Worm (Caenorhabditis elegans): ENCODE data around the gene snr-1.

The snr-1 gene

DNA sequence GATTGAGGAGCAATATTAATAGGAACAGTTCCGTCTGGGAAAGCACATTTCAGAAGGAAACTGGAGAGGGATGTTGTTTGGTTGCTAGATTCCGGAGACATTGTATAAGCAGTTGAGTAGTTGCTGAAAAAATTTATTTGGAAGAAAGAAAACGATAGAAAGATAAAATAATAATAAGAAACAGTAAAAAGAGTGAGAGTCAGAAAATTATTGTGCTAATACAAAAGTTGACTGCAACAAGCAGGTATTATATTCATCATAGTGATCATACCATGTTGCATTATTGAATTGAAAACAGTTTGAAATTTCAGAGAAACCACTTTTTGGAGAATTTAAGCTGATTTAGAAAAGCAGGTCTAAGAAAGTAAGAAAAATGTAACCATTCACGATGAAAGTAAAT lies 48.3 kb upstream of the snr-1 start, which contains the start of gene Y116A8C.19:
Gene Y116A8C.19 (minus strand): TSS at position 101 of the 400 bp plus-strand sequence.
- TF ChIP-seq Y79H2A.3 (GFP tag; conservative IDR thresholded peaks at IDR 0.05) (no peak), ama-1 (optimal IDR thresholded peaks at IDR 0.05) (no peak), ama-1 (GFP tag; optimal IDR thresholded peaks at IDR 0.05) (no peak)

DNA sequence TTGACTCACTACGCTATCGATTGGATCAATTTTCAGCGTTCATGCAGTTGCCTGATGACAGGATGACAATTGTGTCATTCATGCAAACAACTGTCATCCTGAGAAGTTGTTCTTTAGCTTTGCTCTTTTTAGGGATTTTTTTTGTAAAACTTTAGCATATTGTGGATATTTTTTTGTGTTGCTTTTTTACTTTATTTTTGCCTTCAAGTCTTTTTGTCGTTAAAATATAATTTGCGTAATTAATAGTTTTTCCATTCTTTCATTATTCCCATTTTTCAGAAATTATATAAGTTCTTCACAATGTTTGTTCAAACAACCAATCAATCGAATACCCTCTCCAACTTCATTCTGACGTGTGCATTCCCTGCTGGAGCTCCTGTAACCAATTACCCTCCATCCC lies 47.2 kb upstream of the snr-1 start, which contains the start of gene Y116A8C.20:
Gene Y116A8C.20 (plus strand): TSS at position 301 of the 400 bp plus-strand sequence.
- TF ChIP-seq snpc-1.3 (tag; optimal IDR thresholded peaks at IDR 0.05; ENCODE audit: insufficient read depth) (no peak), lin-40 (tag; optimal IDR thresholded peaks at IDR 0.05) (no peak), F23B12.7 (tag; optimal IDR thresholded peaks at IDR 0.05; ENCODE audit: insufficient read depth) (no peak), F10E7.11 (tag; optimal IDR thresholded peaks at IDR 0.05) (no peak), F57C9.4 (tag; optimal IDR thresholded peaks at IDR 0.05) (no peak), dpl-1 (GFP tag; optimal IDR thresholded peaks at IDR 0.05) (no peak), sptf-2 (GFP tag; optimal IDR thresholded peaks at IDR 0.05) (no peak), ztf-25 (GFP tag; IDR thresholded peaks at IDR 0.05) (no peak), madf-8 (GFP tag; conservative IDR thresholded peaks at IDR 0.05) (no peak), Y53F4B.3 (GFP tag; IDR thresholded peaks at IDR 0.05) (no peak), ceh-100 (GFP tag; IDR thresholded peaks at IDR 0.05) (no peak), atf-7 (tag; optimal IDR thresholded peaks at IDR 0.05) (no peak)

DNA sequence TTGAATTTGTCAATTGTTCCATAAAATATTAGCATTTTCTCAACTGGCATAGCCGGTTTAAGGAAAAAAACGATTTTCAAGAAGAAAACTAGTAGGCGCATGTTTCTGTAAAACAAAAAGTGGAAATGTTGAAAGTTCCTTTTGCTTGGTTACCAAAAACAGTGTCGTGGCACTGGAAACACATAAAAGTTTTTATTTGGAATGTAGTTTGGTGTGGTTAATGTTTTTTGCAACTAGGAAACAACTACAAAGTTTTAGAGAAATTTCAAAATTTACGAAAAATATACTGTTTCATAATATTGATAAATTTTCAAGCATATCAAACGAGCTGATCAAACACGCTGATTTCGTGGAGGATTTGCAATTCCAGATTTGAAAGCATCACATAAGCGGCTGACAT lies 42.2 kb upstream of the snr-1 start, which contains the start of gene clec-195:
Gene clec-195 (minus strand): TSS at position 101 of the 400 bp plus-strand sequence.
- TF ChIP-seq athp-1 (tag; optimal IDR thresholded peaks at IDR 0.05) (no peak), F37B4.10 (GFP tag; IDR thresholded peaks at IDR 0.05) (no peak), hmg-20 (GFP tag; IDR thresholded peaks at IDR 0.05) (no peak), let-607 (tag; optimal IDR thresholded peaks at IDR 0.05) (no peak), die-1 (tag; optimal IDR thresholded peaks at IDR 0.05) (no peak), egrh-3 (GFP tag; IDR thresholded peaks at IDR 0.05) (no peak), efl-1 (GFP tag; optimal IDR thresholded peaks at IDR 0.05) (no peak), ztf-25 (GFP tag; IDR thresholded peaks at IDR 0.05) (no peak), snpc-1.3 (tag; optimal IDR thresholded peaks at IDR 0.05; ENCODE audit: insufficient read depth) (no peak), Y56A3A.18 (GFP tag; IDR thresholded peaks at IDR 0.05) (no peak), K11D2.4 (GFP tag; IDR thresholded peaks at IDR 0.05) (no peak)

DNA sequence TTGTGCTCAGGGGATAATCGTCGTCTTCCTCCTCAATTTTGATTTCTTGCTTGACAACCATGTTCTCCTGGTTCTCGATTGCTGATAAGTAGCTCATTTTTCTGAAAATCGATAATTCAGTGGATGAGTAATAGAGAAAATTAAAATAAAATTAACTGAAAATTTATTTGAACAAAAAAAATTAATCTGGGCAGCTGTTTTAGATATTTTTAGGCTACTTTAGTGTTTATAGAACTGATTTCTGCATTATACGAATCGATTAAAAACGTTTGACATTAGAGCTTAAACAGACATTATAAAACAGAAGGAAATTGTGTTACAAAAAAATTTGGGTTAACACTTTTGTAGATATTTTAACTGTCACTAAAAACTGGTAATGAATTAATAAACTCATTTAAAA lies 39.6 kb upstream of the snr-1 start, which contains the start of gene athp-3:
Gene athp-3 (minus strand): TSS at position 101 of the 400 bp plus-strand sequence.
- TF ChIP-seq Y79H2A.3 (GFP tag; conservative IDR thresholded peaks at IDR 0.05) (no peak), D2030.7 (GFP tag; IDR thresholded peaks at IDR 0.05) (no peak)

DNA sequence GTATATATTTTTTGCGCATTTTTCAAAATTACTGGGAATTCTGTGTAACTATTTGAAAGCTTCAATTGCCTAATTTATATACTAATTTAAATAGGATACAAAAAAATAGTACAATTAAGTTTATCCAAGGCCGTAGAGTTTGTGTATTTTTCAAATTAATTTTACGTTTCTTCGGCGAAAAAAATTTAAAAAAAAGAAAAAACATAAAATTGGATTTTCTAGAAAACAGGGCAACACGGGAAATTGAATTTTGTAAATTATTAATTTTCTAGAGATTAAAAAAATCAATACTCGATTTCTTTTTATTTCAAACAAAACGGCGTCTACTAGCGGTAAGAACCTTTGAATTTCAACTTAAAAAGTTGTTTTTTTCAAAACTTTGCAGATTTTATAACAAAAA lies 34.6 kb upstream of the snr-1 start, which contains the start of gene Y116A8C.23:
Gene Y116A8C.23 (plus strand): TSS at position 301 of the 400 bp plus-strand sequence.
- TF ChIP-seq F22D6.2 (tag; optimal IDR thresholded peaks at IDR 0.05), result no peak
- TF ChIP-seq Y95B8A.8 (GFP tag; IDR thresholded peaks at IDR 0.05), result no peak
- no peak for TF ChIP-seq ztf-25 (GFP tag; IDR thresholded peaks at IDR 0.05)
- no peak for TF ChIP-seq hmg-1.2 (GFP tag; IDR thresholded peaks at IDR 0.05)
- no peak for TF ChIP-seq ama-1 (optimal IDR thresholded peaks at IDR 0.05)
- no peak for TF ChIP-seq ama-1 (GFP tag; optimal IDR thresholded peaks at IDR 0.05)
- no peak for TF ChIP-seq let-526 (GFP tag; IDR thresholded peaks at IDR 0.05)

DNA sequence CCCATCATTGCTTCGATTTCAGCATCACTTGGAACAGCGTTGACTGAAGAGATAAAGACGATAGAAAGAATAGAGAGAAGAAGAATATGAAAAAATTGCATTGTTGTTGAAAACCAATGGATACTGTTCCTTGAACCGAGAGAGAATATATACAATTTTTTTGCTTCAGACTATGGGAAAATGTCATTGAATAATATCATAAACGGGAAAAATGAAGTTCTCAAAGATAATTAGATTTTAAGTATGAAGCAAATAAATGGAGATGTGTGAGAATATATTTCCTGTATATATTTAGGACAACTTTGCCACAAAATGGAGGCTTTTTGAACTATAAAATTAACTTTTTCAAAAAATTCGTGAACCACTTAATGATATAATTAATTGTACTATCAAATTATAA lies 29.8 kb upstream of the snr-1 start, which contains the start of gene Y116A8C.44:
Gene Y116A8C.44 (minus strand): TSS at position 101 of the 400 bp plus-strand sequence.
- no peak for TF ChIP-seq fkh-3 (tag; optimal IDR thresholded peaks at IDR 0.05)
- TF ChIP-seq nhr-80 (tag; optimal IDR thresholded peaks at IDR 0.05), result no peak
- no peak for TF ChIP-seq ztf-28 (GFP tag; IDR thresholded peaks at IDR 0.05)
- TF ChIP-seq dox-1 (GFP tag; IDR thresholded peaks at IDR 0.05), result no peak
- no peak for TF ChIP-seq F57C9.4 (tag; optimal IDR thresholded peaks at IDR 0.05)

Data from whole organism, young adult.